Worm (Caenorhabditis elegans): ENCODE data around the gene C26E1.1.

C26E1.1 gene

DNA sequence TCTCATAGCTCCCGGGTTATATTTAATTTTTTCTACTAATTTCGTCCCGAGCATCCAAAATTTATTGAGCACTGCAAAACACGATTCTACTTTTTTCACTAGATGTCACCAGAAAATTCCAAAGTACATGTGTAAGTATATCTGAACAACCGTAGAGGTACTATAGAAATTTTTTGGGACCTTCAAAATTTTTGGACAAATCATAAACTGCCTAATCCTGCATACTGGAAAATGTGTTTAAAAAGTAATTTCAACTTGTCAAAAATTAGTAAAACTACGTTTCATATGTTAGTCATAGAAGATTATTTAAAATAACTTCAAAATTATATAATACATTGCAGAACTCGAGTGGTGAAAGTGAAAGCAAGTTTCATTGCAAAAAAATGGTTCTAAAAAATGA is 10.8 kb upstream of the C26E1.1 start:
- TF ChIP-seq tra-4 (tag; optimal IDR thresholded peaks at IDR 0.05) (no peak), ceh-13 (GFP tag; optimal IDR thresholded peaks at IDR 0.05) (no peak), ceh-36 (tag; optimal IDR thresholded peaks at IDR 0.05) (no peak), ama-1 (optimal IDR thresholded peaks at IDR 0.05) (no peak)

DNA sequence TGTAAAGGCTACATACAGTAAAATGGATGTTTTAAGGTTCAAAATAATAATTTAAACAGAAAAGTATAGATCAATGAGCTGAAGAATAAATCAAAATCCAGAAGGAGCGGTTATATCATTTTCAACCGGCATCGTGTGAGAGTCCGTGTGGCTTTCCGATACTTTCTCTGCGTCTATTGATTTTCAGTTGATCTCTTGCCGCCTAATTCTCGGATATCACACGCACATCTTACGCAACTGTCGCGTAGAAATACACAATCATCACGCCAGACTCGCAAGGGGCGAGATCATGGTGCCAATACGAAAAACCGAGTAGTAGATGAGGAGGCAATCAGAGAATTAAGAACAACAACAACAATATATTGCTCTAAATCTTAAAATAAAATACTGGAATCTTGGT is 8.4 kb upstream of the C26E1.1 start:
- TF ChIP-seq hnd-1 (tag; optimal IDR thresholded peaks at IDR 0.05), result no peak
- no peak for TF ChIP-seq tra-4 (tag; optimal IDR thresholded peaks at IDR 0.05)
- TF ChIP-seq B0310.2 (tag; optimal IDR thresholded peaks at IDR 0.05), result no peak
- TF ChIP-seq ceh-36 (tag; optimal IDR thresholded peaks at IDR 0.05), result no peak
- no peak for TF ChIP-seq flt-1 (GFP tag; IDR thresholded peaks at IDR 0.05)
- no peak for TF ChIP-seq tbx-37 (GFP tag; conservative IDR thresholded peaks at IDR 0.05)
- no peak for TF ChIP-seq ceh-13 (GFP tag; optimal IDR thresholded peaks at IDR 0.05)
- no peak for TF ChIP-seq pes-1 (GFP tag; IDR thresholded peaks at IDR 0.05)
- TF ChIP-seq scrt-1 (GFP tag; IDR thresholded peaks at IDR 0.05), result no peak
- no peak for TF ChIP-seq ama-1 (optimal IDR thresholded peaks at IDR 0.05)
- TF ChIP-seq aly-1 (tag; optimal IDR thresholded peaks at IDR 0.05), result no peak
- no peak for TF ChIP-seq sea-1 (GFP tag; conservative IDR thresholded peaks at IDR 0.05)
- no peak for TF ChIP-seq ets-7 (tag; optimal IDR thresholded peaks at IDR 0.05)
- TF ChIP-seq hmg-4 (GFP tag; optimal IDR thresholded peaks at IDR 0.05), result no peak
- no peak for TF ChIP-seq tbx-11 (GFP tag; IDR thresholded peaks at IDR 0.05)
- no peak for TF ChIP-seq F13C5.2 (tag; optimal IDR thresholded peaks at IDR 0.05)
- TF ChIP-seq hmbx-1 (tag; optimal IDR thresholded peaks at IDR 0.05), result no peak

DNA sequence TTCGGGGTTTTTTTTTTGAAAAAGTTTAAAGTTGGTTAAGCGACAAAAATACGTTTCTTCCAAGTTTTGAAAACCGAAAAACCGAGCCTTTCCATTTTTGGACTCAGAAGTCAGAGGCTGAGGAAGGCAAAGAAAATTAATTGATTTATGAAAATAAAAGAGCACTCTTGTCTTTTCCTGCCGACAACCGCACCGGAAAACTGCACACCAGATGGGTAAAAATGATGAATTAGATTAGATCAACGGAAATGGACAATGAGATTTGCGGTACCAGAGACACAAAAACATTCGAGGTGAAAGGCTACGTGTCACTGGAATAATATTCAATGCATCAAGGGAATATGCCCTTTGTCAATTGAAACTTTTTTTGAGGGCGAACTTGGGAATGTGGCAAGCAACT is 2.8 kb upstream of the C26E1.1 start:
- TF ChIP-seq tbx-37 (GFP tag; conservative IDR thresholded peaks at IDR 0.05), result no peak

DNA sequence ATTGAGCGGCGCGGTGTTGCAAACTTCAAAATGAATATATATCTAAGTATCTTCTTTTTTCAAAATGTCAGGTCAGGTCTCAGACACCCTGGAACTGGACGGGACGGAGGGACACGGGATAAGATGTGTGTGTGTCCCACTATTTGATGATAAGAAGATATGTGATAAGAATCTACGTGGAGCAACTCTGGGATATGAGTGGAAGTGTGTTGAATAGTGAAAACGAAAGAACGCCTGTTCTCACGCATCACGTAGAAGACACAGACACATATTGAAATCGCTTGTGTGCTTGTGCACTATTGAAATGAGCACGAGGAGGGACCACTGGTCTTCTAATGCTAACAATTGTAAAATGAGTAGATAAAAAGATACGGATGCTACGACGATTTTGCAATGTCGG is 1.5 kb upstream of the C26E1.1 start, which contains the start of gene uig-1:
Gene uig-1 (minus strand): TSS at position 120 of the 400 bp plus-strand sequence.
- TF ChIP-seq ceh-36 (tag; optimal IDR thresholded peaks at IDR 0.05), result no peak
- TF ChIP-seq tbx-11 (GFP tag; IDR thresholded peaks at IDR 0.05), result no peak
- no peak for TF ChIP-seq flt-1 (GFP tag; IDR thresholded peaks at IDR 0.05)
- TF ChIP-seq ama-1 (optimal IDR thresholded peaks at IDR 0.05), result no peak
- TF ChIP-seq B0310.2 (tag; optimal IDR thresholded peaks at IDR 0.05), result no peak
- TF ChIP-seq tbx-37 (GFP tag; conservative IDR thresholded peaks at IDR 0.05), result no peak
- TF ChIP-seq aly-1 (tag; optimal IDR thresholded peaks at IDR 0.05), result no peak
- no peak for TF ChIP-seq ceh-13 (GFP tag; optimal IDR thresholded peaks at IDR 0.05)
- no peak for TF ChIP-seq F13C5.2 (tag; optimal IDR thresholded peaks at IDR 0.05)
- no peak for TF ChIP-seq pes-1 (GFP tag; IDR thresholded peaks at IDR 0.05)
- TF ChIP-seq hnd-1 (tag; optimal IDR thresholded peaks at IDR 0.05), result no peak

DNA sequence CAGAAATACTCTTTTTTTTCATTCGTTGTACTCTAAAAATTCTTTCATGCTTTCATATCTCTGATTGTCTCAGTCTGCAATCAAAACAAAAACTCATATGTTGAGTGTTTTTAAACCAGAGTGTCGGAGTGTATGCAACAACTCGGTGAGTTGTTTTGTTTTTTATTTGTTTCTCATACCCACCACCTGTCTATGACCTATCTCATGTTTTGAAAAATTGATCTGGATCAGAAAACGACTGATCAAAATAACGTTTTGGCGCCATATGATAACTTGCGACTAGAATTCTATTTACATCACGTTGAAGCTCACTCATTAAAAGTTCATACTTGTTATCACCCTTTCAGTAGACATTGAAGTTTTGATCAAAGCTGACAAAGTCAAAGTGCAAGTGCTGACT is 1.4 kb downstream of the C26E1.1 start:
- TF ChIP-seq ceh-36 (tag; optimal IDR thresholded peaks at IDR 0.05) (no peak), tbx-37 (GFP tag; conservative IDR thresholded peaks at IDR 0.05) (no peak)

DNA sequence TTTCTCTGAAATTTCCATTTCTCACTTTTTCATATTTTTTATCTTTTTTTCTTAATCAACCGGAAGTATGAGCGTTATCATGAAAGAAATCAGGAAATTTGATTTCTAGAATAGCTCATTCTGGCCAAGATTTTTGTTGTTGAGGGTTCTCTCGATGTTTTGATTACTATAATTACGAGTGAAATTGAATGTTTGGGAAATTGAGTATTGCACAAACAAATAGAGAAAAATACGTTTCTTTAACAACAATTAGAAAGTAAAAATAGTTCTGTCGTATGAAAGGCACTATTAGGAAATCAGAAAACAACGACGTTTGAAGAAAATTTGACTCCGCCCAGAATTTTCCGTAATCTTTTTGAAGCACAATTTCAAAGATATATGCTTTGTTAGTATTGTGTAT is 2.1 kb downstream of the C26E1.1 start:
- TF ChIP-seq ama-1 (optimal IDR thresholded peaks at IDR 0.05) (no peak), F13C5.2 (tag; optimal IDR thresholded peaks at IDR 0.05) (no peak), pes-1 (GFP tag; IDR thresholded peaks at IDR 0.05) (no peak), sea-1 (GFP tag; conservative IDR thresholded peaks at IDR 0.05) (no peak), B0310.2 (tag; optimal IDR thresholded peaks at IDR 0.05) (no peak), hmg-4 (GFP tag; optimal IDR thresholded peaks at IDR 0.05) (no peak), tbx-11 (GFP tag; IDR thresholded peaks at IDR 0.05) (no peak), ets-7 (tag; optimal IDR thresholded peaks at IDR 0.05) (no peak), ceh-36 (tag; optimal IDR thresholded peaks at IDR 0.05) (no peak), hnd-1 (tag; optimal IDR thresholded peaks at IDR 0.05) (no peak), hmbx-1 (tag; optimal IDR thresholded peaks at IDR 0.05) (no peak), tbx-37 (GFP tag; conservative IDR thresholded peaks at IDR 0.05) (no peak)

DNA sequence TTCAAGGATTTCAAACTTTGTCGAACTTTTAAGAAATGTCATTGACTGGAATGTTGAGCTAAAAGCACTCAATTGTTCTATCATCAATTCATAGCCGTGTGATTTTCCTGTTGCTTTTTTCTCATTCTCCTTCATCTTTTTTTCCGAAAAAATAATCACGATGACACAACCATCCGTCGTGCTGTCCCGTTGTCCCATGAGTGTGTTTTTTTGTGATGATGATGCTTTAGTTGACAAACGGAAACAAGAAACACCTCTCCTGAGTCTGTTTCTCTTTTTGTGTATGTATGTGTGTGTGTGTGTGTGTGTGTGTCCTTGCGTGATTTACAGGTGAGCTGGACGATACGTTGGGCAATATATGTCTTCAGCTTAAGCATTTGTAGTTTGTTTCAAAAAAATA is 3.2 kb downstream of the C26E1.1 start:
- TF ChIP-seq sea-1 (GFP tag; conservative IDR thresholded peaks at IDR 0.05), result no peak
- TF ChIP-seq hnd-1 (tag; optimal IDR thresholded peaks at IDR 0.05), result no peak
- no peak for TF ChIP-seq hmg-4 (GFP tag; optimal IDR thresholded peaks at IDR 0.05)
- no peak for TF ChIP-seq tbx-37 (GFP tag; conservative IDR thresholded peaks at IDR 0.05)
- TF ChIP-seq F13C5.2 (tag; optimal IDR thresholded peaks at IDR 0.05), result no peak
- no peak for TF ChIP-seq ceh-36 (tag; optimal IDR thresholded peaks at IDR 0.05)
- no peak for TF ChIP-seq aly-1 (tag; optimal IDR thresholded peaks at IDR 0.05)
- no peak for TF ChIP-seq pes-1 (GFP tag; IDR thresholded peaks at IDR 0.05)
- no peak for TF ChIP-seq scrt-1 (GFP tag; IDR thresholded peaks at IDR 0.05)
- no peak for TF ChIP-seq B0310.2 (tag; optimal IDR thresholded peaks at IDR 0.05)
- TF ChIP-seq tra-4 (tag; optimal IDR thresholded peaks at IDR 0.05), result no peak
- no peak for TF ChIP-seq flt-1 (GFP tag; IDR thresholded peaks at IDR 0.05)
- no peak for TF ChIP-seq ama-1 (optimal IDR thresholded peaks at IDR 0.05)
- no peak for TF ChIP-seq ceh-13 (GFP tag; optimal IDR thresholded peaks at IDR 0.05)
- TF ChIP-seq tbx-11 (GFP tag; IDR thresholded peaks at IDR 0.05), result no peak
- TF ChIP-seq hmbx-1 (tag; optimal IDR thresholded peaks at IDR 0.05), result no peak

DNA sequence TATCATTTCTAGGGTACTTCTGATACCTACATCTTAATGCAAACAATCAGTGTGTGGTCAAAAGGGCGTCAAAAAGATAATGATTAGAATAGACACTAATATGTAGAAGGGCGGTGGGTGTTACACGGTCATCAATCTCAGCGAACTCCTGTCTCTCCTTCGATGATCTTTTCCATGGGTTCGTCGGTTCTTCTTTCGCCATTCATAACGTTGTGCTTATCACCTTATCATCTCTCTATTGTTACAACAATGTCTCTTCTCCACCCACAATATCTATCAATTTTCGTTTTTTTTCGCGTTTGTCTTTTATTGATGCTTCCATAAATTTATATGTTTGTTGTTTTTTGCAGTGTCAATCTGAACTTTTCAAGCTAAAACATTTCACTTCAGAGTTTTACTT is 4.1 kb downstream of the C26E1.1 start, which contains the start of gene ceh-79:
Gene ceh-79 (plus strand): TSS at position 391 of the 400 bp plus-strand sequence.
- no peak for TF ChIP-seq aly-1 (tag; optimal IDR thresholded peaks at IDR 0.05)
- no peak for TF ChIP-seq hmg-4 (GFP tag; optimal IDR thresholded peaks at IDR 0.05)
- no peak for TF ChIP-seq hmbx-1 (tag; optimal IDR thresholded peaks at IDR 0.05)
- TF ChIP-seq ama-1 (optimal IDR thresholded peaks at IDR 0.05), result no peak
- no peak for TF ChIP-seq hnd-1 (tag; optimal IDR thresholded peaks at IDR 0.05)
- no peak for TF ChIP-seq B0310.2 (tag; optimal IDR thresholded peaks at IDR 0.05)
- no peak for TF ChIP-seq pes-1 (GFP tag; IDR thresholded peaks at IDR 0.05)
- TF ChIP-seq ets-7 (tag; optimal IDR thresholded peaks at IDR 0.05), result no peak
- no peak for TF ChIP-seq flt-1 (GFP tag; IDR thresholded peaks at IDR 0.05)
- no peak for TF ChIP-seq ceh-13 (GFP tag; optimal IDR thresholded peaks at IDR 0.05)
- no peak for TF ChIP-seq ceh-36 (tag; optimal IDR thresholded peaks at IDR 0.05)
- no peak for TF ChIP-seq sea-1 (GFP tag; conservative IDR thresholded peaks at IDR 0.05)
- no peak for TF ChIP-seq tbx-37 (GFP tag; conservative IDR thresholded peaks at IDR 0.05)
- no peak for TF ChIP-seq F13C5.2 (tag; optimal IDR thresholded peaks at IDR 0.05)
- no peak for TF ChIP-seq scrt-1 (GFP tag; IDR thresholded peaks at IDR 0.05)
- no peak for TF ChIP-seq tbx-11 (GFP tag; IDR thresholded peaks at IDR 0.05)
- TF ChIP-seq tra-4 (tag; optimal IDR thresholded peaks at IDR 0.05), result no peak
